Worm (Caenorhabditis elegans): ENCODE results near the gene F08D12.12.

F08D12.12 gene

DNA sequence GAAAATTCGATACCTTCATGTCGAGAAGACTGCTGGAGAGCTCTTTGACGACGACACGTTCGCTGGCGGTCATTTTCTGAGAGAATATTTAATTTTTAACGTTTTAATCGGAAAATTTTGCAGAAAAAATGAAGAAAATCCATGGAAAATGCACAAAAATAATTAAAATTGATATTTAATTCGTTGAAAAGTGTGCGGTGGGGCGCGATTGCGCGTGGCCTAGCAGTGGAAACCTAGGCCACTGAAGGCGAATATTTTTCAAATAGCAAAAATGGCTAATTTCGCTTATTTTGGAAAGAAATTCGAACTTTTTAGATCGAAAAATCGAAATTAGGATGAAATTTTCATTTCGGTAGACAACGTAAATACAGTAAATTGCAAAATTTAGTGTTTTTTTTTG lies 34.3 kb downstream of the F08D12.12 start, which contains the start of gene F29A7.6 (continued):
- TF ChIP-seq grh-1 (GFP tag; IDR thresholded peaks at IDR 0.05) (0 out of 2 replicates have a peak, but pooled peaks have one; percentile 19), unc-30 (tag; optimal IDR thresholded peaks at IDR 0.05) (no peak), lin-13 (GFP tag; optimal IDR thresholded peaks at IDR 0.05) (peak; percentile 57), fos-1 (tag; optimal IDR thresholded peaks at IDR 0.05) (no peak), nhr-77 (tag; optimal IDR thresholded peaks at IDR 0.05) (peak; percentile 3), lin-14 (GFP tag; optimal IDR thresholded peaks at IDR 0.05) (peak; percentile 78), zip-4 (GFP tag; optimal IDR thresholded peaks at IDR 0.05) (no peak), egl-27 (tag; optimal IDR thresholded peaks at IDR 0.05) (no peak), fkh-8 (tag; optimal IDR thresholded peaks at IDR 0.05) (peak; percentile 76), snpc-4 (tag; optimal IDR thresholded peaks at IDR 0.05) (peak; percentile 64), lin-35 (GFP tag; optimal IDR thresholded peaks at IDR 0.05) (peak; percentile 53 to 63), nhr-85 (tag) (peak; percentile 67), nhr-84 (tag; optimal IDR thresholded peaks at IDR 0.05) (no peak), mep-1 (tag; optimal IDR thresholded peaks at IDR 0.05) (no peak), ets-5 (GFP tag; IDR thresholded peaks at IDR 0.05) (no peak), mef-2 (tag; optimal IDR thresholded peaks at IDR 0.05) (no peak), tlp-1 (tag; optimal IDR thresholded peaks at IDR 0.05) (no peak), pag-3 (tag; optimal IDR thresholded peaks at IDR 0.05; ENCODE audit: borderline replicate concordance, insufficient read depth) (no peak), nhr-237 (tag; optimal IDR thresholded peaks at IDR 0.05) (no peak), vab-15 (tag; optimal IDR thresholded peaks at IDR 0.05) (no peak), ztf-11 (tag; optimal IDR thresholded peaks at IDR 0.05) (peak in 1 of 2 experiments; percentile 83), ceh-88 (GFP tag; IDR thresholded peaks at IDR 0.05) (no peak), lin-15B (tag; optimal IDR thresholded peaks at IDR 0.05) (peak; percentile 60), unc-98 (GFP tag; IDR thresholded peaks at IDR 0.05) (peak; percentile 68), tbx-2 (tag; optimal IDR thresholded peaks at IDR 0.05) (peak; percentile 78), rnt-1 (tag; optimal IDR thresholded peaks at IDR 0.05) (peak; percentile 95), F16B12.6 (tag; optimal IDR thresholded peaks at IDR 0.05) (peak; percentile 25), efl-3 (GFP tag; optimal IDR thresholded peaks at IDR 0.05) (no peak), ces-1 (GFP tag; optimal IDR thresholded peaks at IDR 0.05) (no peak), nhr-47 (tag; optimal IDR thresholded peaks at IDR 0.05) (peak; percentile 81), zag-1 (tag; optimal IDR thresholded peaks at IDR 0.05) (no peak), nhr-20 (tag; optimal IDR thresholded peaks at IDR 0.05) (peak; percentile 66), ceh-63 (GFP tag; optimal IDR thresholded peaks at IDR 0.05) (no peak), lsy-2 (tag; optimal IDR thresholded peaks at IDR 0.05) (peak in 1 of 2 experiments; percentile 69), unc-130 (tag; optimal IDR thresholded peaks at IDR 0.05) (peak; percentile 43), unc-62 (GFP tag; optimal IDR thresholded peaks at IDR 0.05) (no peak), Y116A8C.19 (tag; optimal IDR thresholded peaks at IDR 0.05; ENCODE audit: borderline replicate concordance) (no peak), lir-3 (tag; optimal IDR thresholded peaks at IDR 0.05; ENCODE audit: poor library complexity) (no peak), ztf-4 (tag; optimal IDR thresholded peaks at IDR 0.05) (no peak), alr-1 (tag; optimal IDR thresholded peaks at IDR 0.05; ENCODE audit: borderline replicate concordance) (no peak), hlh-17 (GFP tag; optimal IDR thresholded peaks at IDR 0.05; ENCODE audit: borderline replicate concordance) (no peak), ama-1 (optimal IDR thresholded peaks at IDR 0.05) (no peak)

ce11 chrII:2751278-2751677 lies 35.6 kb downstream of the F08D12.12 start:
- TF ChIP-seq C16A3.4 (tag; optimal IDR thresholded peaks at IDR 0.05): no peak
- no peak for TF ChIP-seq lin-13 (GFP tag; optimal IDR thresholded peaks at IDR 0.05)
- TF ChIP-seq pax-3 (tag; optimal IDR thresholded peaks at IDR 0.05): no peak
- no peak for TF ChIP-seq nhr-19 (GFP tag; conservative IDR thresholded peaks at IDR 0.05)
- no peak for TF ChIP-seq nhr-71 (tag; optimal IDR thresholded peaks at IDR 0.05)
- TF ChIP-seq fkh-8 (tag; optimal IDR thresholded peaks at IDR 0.05): no peak
- no peak for TF ChIP-seq Y116A8C.19 (tag; optimal IDR thresholded peaks at IDR 0.05; ENCODE audit: borderline replicate concordance)
- TF ChIP-seq aly-2 (tag; optimal IDR thresholded peaks at IDR 0.05): no peak
- TF ChIP-seq swsn-7 (tag; optimal IDR thresholded peaks at IDR 0.05): no peak
- TF ChIP-seq tbx-2 (tag; optimal IDR thresholded peaks at IDR 0.05): no peak
- no peak for TF ChIP-seq tlp-1 (tag; optimal IDR thresholded peaks at IDR 0.05)
- no peak for TF ChIP-seq zip-4 (GFP tag; optimal IDR thresholded peaks at IDR 0.05)
- TF ChIP-seq irx-1 (tag; optimal IDR thresholded peaks at IDR 0.05): no peak
- no peak for TF ChIP-seq fkh-4 (tag; optimal IDR thresholded peaks at IDR 0.05; ENCODE audit: borderline replicate concordance)
- TF ChIP-seq ceh-90 (tag; optimal IDR thresholded peaks at IDR 0.05): no peak
- TF ChIP-seq nhr-85 (tag): no peak
- no peak for TF ChIP-seq nhr-28 (tag; optimal IDR thresholded peaks at IDR 0.05)
- no peak for TF ChIP-seq mep-1 (tag; optimal IDR thresholded peaks at IDR 0.05)
- TF ChIP-seq zag-1 (tag; optimal IDR thresholded peaks at IDR 0.05): no peak
- TF ChIP-seq lin-39 (tag; optimal IDR thresholded peaks at IDR 0.05): no peak
